Fruit fly (Drosophila melanogaster) whole organism, embryonic: ENCODE results near the gene CG13898.

Source experiments
- Asciz ChIP-seq: fragments of 200-800 bp; sonication (Bioruptor generic); optimal IDR thresholded peaks from 2 replicates; lab custom pipeline; 2017; ENCODE audit warnings: missing biosample characterization, mild to moderate bottlenecking, missing genetic modification characterization, missing genetic modification reagents
- B-H2 ChIP-seq: fragments of 200-800 bp; sonication (Bioruptor generic); optimal IDR thresholded peaks from 2 replicates; lab custom pipeline; 2018; ENCODE audit warnings: missing biosample characterization, mild to moderate bottlenecking, missing genetic modification characterization
- BEAF-32 ChIP-seq: fragments of 200-800 bp; sonication (Bioruptor generic); optimal IDR thresholded peaks from 3 replicates; lab custom pipeline; 2017; ENCODE audit warnings: missing biosample characterization, missing genetic modification characterization, mild to moderate bottlenecking, moderate library complexity, missing genetic modification reagents
- CG11085 ChIP-seq: fragments of 200-800 bp; sonication (Bioruptor generic); IDR thresholded peaks from 2 replicates; pipeline ENCODE4 v1.3.6; 2022; ENCODE audit warnings: missing biosample characterization, missing genetic modification characterization
- CG11695 ChIP-seq: fragments of 200-800 bp; sonication (Bioruptor generic); IDR thresholded peaks from 3 replicates; pipeline ENCODE4 v1.3.6; 2022; ENCODE audit warnings: missing biosample characterization, missing genetic modification characterization
- CG1233 ChIP-seq: fragments of 200-800 bp; sonication (Bioruptor generic); optimal IDR thresholded peaks from 4 replicates; lab custom pipeline; 2018; ENCODE audit warnings: missing biosample characterization, mild to moderate bottlenecking, missing genetic modification characterization
- CG12744 ChIP-seq: fragments of 200-800 bp; sonication (Bioruptor generic); optimal IDR thresholded peaks from 2 replicates; lab custom pipeline; 2016; ENCODE audit warnings: missing biosample characterization, missing genetic modification characterization
- CG13123 ChIP-seq: fragments of 200-800 bp; sonication (Bioruptor generic); optimal IDR thresholded peaks from 2 replicates; lab custom pipeline; 2016; ENCODE audit warnings: missing biosample characterization, missing genetic modification characterization
- CG15011 ChIP-seq: fragments of 200-800 bp; sonication (Bioruptor generic); optimal IDR thresholded peaks from 3 replicates; lab custom pipeline; 2018; ENCODE audit warnings: missing biosample characterization, mild to moderate bottlenecking, missing genetic modification characterization
- CG1529 ChIP-seq: fragments of 200-800 bp; sonication (Bioruptor generic); optimal IDR thresholded peaks from 3 replicates; lab custom pipeline; 2018; ENCODE audit warnings: missing biosample characterization, missing genetic modification characterization
- CG1602 ChIP-seq: fragments of 200-800 bp; sonication (Bioruptor generic); optimal IDR thresholded peaks from 3 replicates; lab custom pipeline; 2016; ENCODE audit warnings: missing biosample characterization, missing genetic modification characterization
- CG17802 ChIP-seq: fragments of 200-800 bp; sonication (Bioruptor generic); optimal IDR thresholded peaks from 2 replicates; lab custom pipeline; 2018; ENCODE audit warnings: missing biosample characterization, mild to moderate bottlenecking, missing genetic modification characterization, moderate library complexity
- CG2116 ChIP-seq: fragments of 200-800 bp; sonication (Bioruptor generic); optimal IDR thresholded peaks from 3 replicates; lab custom pipeline; 2018; ENCODE audit warnings: missing biosample characterization, mild to moderate bottlenecking, missing genetic modification characterization
- CG2889 ChIP-seq: fragments of 200-800 bp; sonication (Bioruptor generic); IDR thresholded peaks from 3 replicates; pipeline ENCODE4 v1.3.6; 2022; ENCODE audit warnings: missing biosample characterization, missing genetic modification characterization
- CG31388 ChIP-seq: fragments of 200-800 bp; sonication (Bioruptor generic); optimal IDR thresholded peaks from 2 replicates; lab custom pipeline; 2016; ENCODE audit warnings: missing biosample characterization, missing genetic modification characterization
- CG3995 ChIP-seq: fragments of 200-800 bp; sonication (Bioruptor generic); optimal IDR thresholded peaks from 3 replicates; lab custom pipeline; 2016; ENCODE audit warnings: missing biosample characterization, missing genetic modification characterization
- CG4820 ChIP-seq: fragments of 200-800 bp; sonication (Bioruptor generic); optimal IDR thresholded peaks from 3 replicates; lab custom pipeline; 2016; ENCODE audit warnings: missing biosample characterization, missing genetic modification characterization
- CG6254 ChIP-seq: fragments of 200-800 bp; sonication (Bioruptor generic); optimal IDR thresholded peaks from 3 replicates; lab custom pipeline; 2017; ENCODE audit warnings: mild to moderate bottlenecking, missing biosample characterization, missing genetic modification reagents, missing genetic modification characterization
- CG7271 ChIP-seq: fragments of 200-800 bp; sonication (Bioruptor generic); optimal IDR thresholded peaks from 2 replicates; lab custom pipeline; 2018; ENCODE audit warnings: missing biosample characterization, mild to moderate bottlenecking, missing genetic modification characterization, moderate library complexity
- CG7786 ChIP-seq: fragments of 200-800 bp; sonication (Bioruptor generic); optimal IDR thresholded peaks from 2 replicates; lab custom pipeline; 2016; ENCODE audit warnings: missing biosample characterization, missing genetic modification characterization
- D19A ChIP-seq: fragments of 200-800 bp; optimal IDR thresholded peaks from 3 replicates; lab custom pipeline; 2019; ENCODE audit warnings: missing biosample characterization, mild to moderate bottlenecking, missing genetic modification characterization, moderate library complexity
- Dref ChIP-seq: fragments of 200-800 bp; sonication (Bioruptor generic); IDR thresholded peaks from 2 replicates; pipeline ENCODE4 v1.3.6; 2022; ENCODE audit warnings: missing biosample characterization, missing genetic modification characterization
- E2f2 ChIP-seq: fragments of 200-800 bp; sonication (Bioruptor generic); IDR thresholded peaks from 2 replicates; pipeline ENCODE4 v1.3.6; 2022; ENCODE audit warnings: missing biosample characterization, missing genetic modification characterization
- Gsc ChIP-seq: fragments of 200-800 bp; sonication (Bioruptor generic); IDR thresholded peaks from 2 replicates; pipeline ENCODE4 v1.3.6; 2022; ENCODE audit warnings: missing biosample characterization, missing genetic modification characterization
- HLHmδ ChIP-seq: fragments of 200-800 bp; sonication (Bioruptor generic); optimal IDR thresholded peaks from 2 replicates; lab custom pipeline; 2018; ENCODE audit warnings: missing biosample characterization, mild to moderate bottlenecking, missing genetic modification characterization, moderate library complexity
- Hr39 ChIP-seq: fragments of >200 bp; optimal IDR thresholded peaks from 2 replicates; lab custom pipeline; 2017
- NfI ChIP-seq: fragments of 200-800 bp; sonication (Bioruptor generic); optimal IDR thresholded peaks from 3 replicates; lab custom pipeline; 2018; ENCODE audit warnings: missing biosample characterization, mild to moderate bottlenecking, missing genetic modification characterization, moderate library complexity
- Sox100B ChIP-seq: fragments of 200-800 bp; sonication (Bioruptor generic); optimal IDR thresholded peaks from 3 replicates; lab custom pipeline; 2018; ENCODE audit warnings: missing biosample characterization, mild to moderate bottlenecking, missing genetic modification characterization
- TFAM ChIP-seq: fragments of 200-800 bp; sonication (Bioruptor generic); optimal IDR thresholded peaks from 2 replicates; lab custom pipeline; 2017; ENCODE audit warnings: missing biosample characterization, missing genetic modification characterization, inconsistent platforms
- Vsx1 ChIP-seq: fragments of 200-800 bp; sonication (Bioruptor generic); optimal IDR thresholded peaks from 2 replicates; lab custom pipeline; 2017; ENCODE audit warnings: missing biosample characterization, mild to moderate bottlenecking, missing genetic modification characterization, missing genetic modification reagents
- ab ChIP-seq: fragments of 200-800 bp; sonication (Bioruptor generic); optimal IDR thresholded peaks from 2 replicates; lab custom pipeline; 2016; ENCODE audit warnings: missing biosample characterization, missing genetic modification characterization
- bigmax ChIP-seq: fragments of 200-800 bp; sonication (Bioruptor generic); optimal IDR thresholded peaks from 2 replicates; lab custom pipeline; 2018; ENCODE audit warnings: missing biosample characterization, mild to moderate bottlenecking, missing genetic modification characterization
- crp ChIP-seq, 2 experiments: fragments of 200-800 bp; sonication (Bioruptor generic); optimal IDR thresholded peaks; 2 replicates in 1 of 2; 3 replicates in 1 of 2; lab custom pipeline; 2017; ENCODE audit warnings: missing biosample characterization in 2 of 2, missing genetic modification characterization in 2 of 2, mild to moderate bottlenecking in 1 of 2, moderate library complexity in 1 of 2
- cwo ChIP-seq: fragments of 200-800 bp; sonication (Bioruptor generic); optimal IDR thresholded peaks from 3 replicates; lab custom pipeline; 2017; ENCODE audit warnings: missing biosample characterization, missing genetic modification characterization, mild to moderate bottlenecking, moderate library complexity, missing genetic modification reagents
- disco-r ChIP-seq: fragments of 200-800 bp; sonication (Bioruptor generic); optimal IDR thresholded peaks from 2 replicates; lab custom pipeline; 2016; ENCODE audit warnings: missing biosample characterization, missing genetic modification characterization
- exex ChIP-seq: fragments of 200-800 bp; sonication (Bioruptor generic); optimal IDR thresholded peaks from 4 replicates; lab custom pipeline; 2018; ENCODE audit warnings: missing biosample characterization, mild to moderate bottlenecking, missing genetic modification characterization, moderate library complexity
- fd3F ChIP-seq: fragments of 200-800 bp; sonication (Bioruptor generic); optimal IDR thresholded peaks from 2 replicates; lab custom pipeline; 2018; ENCODE audit warnings: missing biosample characterization, mild to moderate bottlenecking, missing genetic modification characterization, moderate library complexity
- gcm ChIP-seq: fragments of 200-800 bp; sonication (Bioruptor generic); optimal IDR thresholded peaks from 2 replicates; lab custom pipeline; 2019; ENCODE audit warnings: missing biosample characterization, mild to moderate bottlenecking, missing genetic modification characterization, moderate library complexity
- lmd ChIP-seq: fragments of 200-800 bp; sonication (Bioruptor generic); IDR thresholded peaks from 2 replicates; pipeline ENCODE4 v1.3.6; 2022; ENCODE audit warnings: missing biosample characterization, missing genetic modification characterization
- mirr ChIP-seq: fragments of 200-800 bp; sonication (Bioruptor generic); optimal IDR thresholded peaks from 3 replicates; lab custom pipeline; 2018; ENCODE audit warnings: missing biosample characterization, mild to moderate bottlenecking, missing genetic modification characterization
- nerfin-1 ChIP-seq: fragments of 200-800 bp; sonication (Bioruptor generic); optimal IDR thresholded peaks from 3 replicates; lab custom pipeline; 2019; ENCODE audit warnings: missing biosample characterization, mild to moderate bottlenecking, missing genetic modification characterization, moderate library complexity
- org-1 ChIP-seq: fragments of 200-800 bp; sonication (Bioruptor generic); optimal IDR thresholded peaks from 2 replicates; lab custom pipeline; 2017; ENCODE audit warnings: missing biosample characterization, missing genetic modification characterization
- pan ChIP-seq, 4 experiments: fragments of >200 bp in 3 of 4; fragments of 200-800 bp in 1 of 4; sonication (Bioruptor generic) in 1 of 4; optimal IDR thresholded peaks in 3 of 4; IDR thresholded peaks in 1 of 4; 2 replicates each; pipeline versions ENCODE4 v1.3.6 to Lab custom; 2017 to 2022; ENCODE audit warnings: missing biosample characterization in 2 of 4, missing genetic modification characterization in 2 of 4, mixed read lengths in 1 of 4
- repo ChIP-seq: fragments of 200-800 bp; sonication (Bioruptor generic); optimal IDR thresholded peaks from 2 replicates; lab custom pipeline; 2016; ENCODE audit warnings: missing biosample characterization, missing genetic modification characterization
- ttk ChIP-seq: fragments of 200-800 bp; sonication (Bioruptor generic); IDR thresholded peaks from 2 replicates; pipeline ENCODE4 v2.1.2; 2022; ENCODE audit warnings: missing biosample characterization, missing genetic modification characterization
- usp ChIP-seq: fragments of >200 bp; optimal IDR thresholded peaks from 2 replicates; lab custom pipeline; 2017; ENCODE audit warnings: missing biosample characterization, missing genetic modification characterization
- vnd ChIP-seq: fragments of 200-800 bp; sonication (Bioruptor generic); IDR thresholded peaks from 3 replicates; pipeline ENCODE4 v1.3.6; 2022; ENCODE audit warnings: missing biosample characterization, missing genetic modification characterization; ENCODE audit not compliant: partially characterized antibody
- vvl ChIP-seq: fragments of 200-800 bp; sonication (Bioruptor generic); IDR thresholded peaks from 2 replicates; pipeline ENCODE4 v1.3.6; 2022; ENCODE audit warnings: missing biosample characterization, missing genetic modification characterization
- wek ChIP-seq: fragments of 200-800 bp; sonication (Bioruptor generic); optimal IDR thresholded peaks from 3 replicates; lab custom pipeline; 2018; ENCODE audit warnings: missing biosample characterization, mild to moderate bottlenecking, missing genetic modification characterization, moderate library complexity
- wor ChIP-seq: fragments of 200-800 bp; sonication (Bioruptor generic); IDR thresholded peaks from 2 replicates; pipeline ENCODE4 v1.3.6; 2022; ENCODE audit warnings: missing biosample characterization, missing genetic modification characterization

The CG13898 gene

DNA sequence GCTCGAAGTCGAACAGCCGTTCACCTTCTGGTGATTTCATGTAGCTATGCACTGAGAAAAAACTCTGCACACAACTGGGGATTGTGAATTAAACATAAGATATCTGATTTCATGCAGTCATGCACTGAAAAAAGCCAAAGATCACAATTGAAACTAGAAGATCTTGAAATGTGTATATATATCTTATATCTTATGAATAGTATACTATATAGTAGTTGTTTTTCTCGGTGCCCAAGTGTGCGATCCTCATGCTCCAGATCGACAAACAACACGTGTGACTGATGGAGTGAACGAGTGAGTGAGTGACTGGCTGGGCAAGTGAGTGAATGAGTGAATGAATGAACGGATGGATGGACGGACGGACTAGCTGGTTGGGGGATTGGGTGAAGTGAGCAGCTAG, 18.1 kb upstream of the CG13898 start (continued):
- TF ChIP-seq bigmax (GFP tag; lab: Kevin White, UChicago): no peak
- TF ChIP-seq CG1529 (GFP tag; lab: Kevin White, UChicago): peak; percentile 39
- peak; percentile 22 for TF ChIP-seq repo (GFP tag; lab: Kevin White, UChicago)
- TF ChIP-seq Asciz (GFP tag; lab: Kevin White, UChicago): peak; percentile 71
- TF ChIP-seq HLHmδ (GFP tag; lab: Kevin White, UChicago): peak; percentile 21
- no peak for TF ChIP-seq Hr39 (lab: Kevin White, UChicago)
- no peak for TF ChIP-seq CG2889 (GFP tag; lab: Robert Waterston, UW)
- TF ChIP-seq CG4820 (GFP tag; lab: Kevin White, UChicago): peak; percentile 82
- peak; percentile 82 for TF ChIP-seq D19A (tag; lab: Kevin White, UChicago)
- TF ChIP-seq org-1 (GFP tag; lab: Kevin White, UChicago): peak; percentile 74
- TF ChIP-seq CG1602: peak; percentile 17
- peak; percentile 32 for TF ChIP-seq NfI (GFP tag; lab: Kevin White, UChicago)
- peak; percentile 66; the same call in 2 of the 3 replicates for TF ChIP-seq CG11695 (GFP tag; lab: Robert Waterston, UW)
- TF ChIP-seq vvl (GFP tag; lab: Robert Waterston, UW): peak; percentile 89
- TF ChIP-seq fd3F (GFP tag; lab: Kevin White, UChicago): peak; percentile 10
- peak; percentile 5 for TF ChIP-seq CG13123 (GFP tag; lab: Kevin White, UChicago)
- peak; percentile 69 for TF ChIP-seq nerfin-1 (tag; lab: Kevin White, UChicago)
- peak; percentile 39; the same call in 1 of the 2 replicates for TF ChIP-seq E2f2
- no peak for TF ChIP-seq CG7786 (GFP tag; lab: Kevin White, UChicago)
- TF ChIP-seq crp (GFP tag; optimal IDR thresholded peaks at IDR 0.05; lab: Kevin White, UChicago): peak in 1 of 2 experiments; percentile 15
- TF ChIP-seq CG15011 (GFP tag; lab: Kevin White, UChicago): peak; percentile 47
- TF ChIP-seq CG7271 (tag; lab: Kevin White, UChicago): peak; percentile 39
- peak; percentile 90 for TF ChIP-seq cwo
- TF ChIP-seq usp (GFP tag; lab: Kevin White, UChicago): no peak
- TF ChIP-seq pan (optimal IDR thresholded peaks at IDR 0.05; lab: Kevin White, UChicago): no peak
- peak in 1 of 2 experiments; percentile 70 for TF ChIP-seq pan (GFP tag; optimal IDR thresholded peaks at IDR 0.05 in 1 of 2, IDR thresholded peaks at IDR 0.05 in 1 of 2)
- peak; percentile 10 for TF ChIP-seq CG2116 (GFP tag; lab: Kevin White, UChicago)
- TF ChIP-seq ttk (GFP tag; lab: Robert Waterston, UW): peak; percentile 67
- peak; percentile 72 for TF ChIP-seq gcm (GFP tag; lab: Kevin White, UChicago)
- TF ChIP-seq lmd (GFP tag; lab: Robert Waterston, UW): peak; percentile 79
- TF ChIP-seq Gsc (GFP tag; lab: Robert Waterston, UW): 0 out of 2 replicates have a peak, but pooled peaks have one; percentile 39
- peak; percentile 17 for TF ChIP-seq wek (GFP tag; lab: Kevin White, UChicago)
- TF ChIP-seq B-H2 (GFP tag; lab: Kevin White, UChicago): no peak
- peak; percentile 60 for TF ChIP-seq Vsx1 (GFP tag; lab: Kevin White, UChicago)
- TF ChIP-seq wor (GFP tag; lab: Robert Waterston, UW): peak; percentile 48; the same call in 1 of the 2 replicates
- no peak for TF ChIP-seq Dref
- no peak for TF ChIP-seq ab (GFP tag; lab: Kevin White, UChicago)
- TF ChIP-seq CG3995 (GFP tag; lab: Kevin White, UChicago): no peak
- TF ChIP-seq mirr: no peak
- peak; percentile 59 for TF ChIP-seq CG1233 (GFP tag; lab: Kevin White, UChicago)
- TF ChIP-seq exex (tag; lab: Kevin White, UChicago): no peak
- peak; percentile 84 for TF ChIP-seq Sox100B (GFP tag; lab: Kevin White, UChicago)
- TF ChIP-seq BEAF-32: no peak
- TF ChIP-seq CG12744: no peak
- TF ChIP-seq TFAM (GFP tag; lab: Kevin White, UChicago): no peak
- no peak for TF ChIP-seq CG11085 (GFP tag; lab: Robert Waterston, UW)
- TF ChIP-seq CG31388 (GFP tag; lab: Kevin White, UChicago): no peak
- TF ChIP-seq CG6254 (GFP tag; lab: Kevin White, UChicago): peak; percentile 77
- TF ChIP-seq CG17802 (tag; lab: Kevin White, UChicago): peak; percentile 35
- no peak for TF ChIP-seq disco-r (GFP tag; lab: Kevin White, UChicago)
- TF ChIP-seq vnd (GFP tag; lab: Robert Waterston, UW): no peak
